Fruit fly (Drosophila melanogaster) whole organism, embryonic: Measurements from ENCODE around the gene CG44006.

Experiments
- Ada2b ChIP-seq: fragments of 200-800 bp; sonication (Bioruptor generic); IDR thresholded peaks from 2 replicates; pipeline ENCODE4 v1.3.6; 2022; ENCODE audit warnings: missing biosample characterization, missing genetic modification characterization
- B-H1 ChIP-seq: fragments of 200-800 bp; sonication (Bioruptor generic); IDR thresholded peaks from 3 replicates; pipeline ENCODE4 v1.3.6; 2022; ENCODE audit warnings: missing biosample characterization, missing genetic modification characterization
- CG1024 ChIP-seq: fragments of 200-800 bp; sonication (Bioruptor generic); IDR thresholded peaks from 2 replicates; pipeline ENCODE4 v1.3.6; 2022; ENCODE audit warnings: missing biosample characterization, missing genetic modification characterization
- CG10321 ChIP-seq: fragments of 200-800 bp; sonication (Bioruptor generic); IDR thresholded peaks from 2 replicates; pipeline ENCODE4 v1.3.6; 2022; ENCODE audit warnings: missing biosample characterization, missing genetic modification characterization
- CG10431 ChIP-seq: fragments of 200-800 bp; sonication (Bioruptor generic); optimal IDR thresholded peaks from 3 replicates; lab custom pipeline; 2018; ENCODE audit warnings: missing biosample characterization, mild to moderate bottlenecking, missing genetic modification characterization
- CG11085 ChIP-seq: fragments of 200-800 bp; sonication (Bioruptor generic); IDR thresholded peaks from 2 replicates; pipeline ENCODE4 v1.3.6; 2022; ENCODE audit warnings: missing biosample characterization, missing genetic modification characterization
- CG12104 ChIP-seq: fragments of 200-800 bp; sonication (Bioruptor generic); optimal IDR thresholded peaks from 3 replicates; lab custom pipeline; 2016; ENCODE audit warnings: missing biosample characterization, missing genetic modification characterization
- CG15601 ChIP-seq: fragments of 200-800 bp; sonication (Bioruptor generic); optimal IDR thresholded peaks from 3 replicates; lab custom pipeline; 2019; ENCODE audit warnings: missing biosample characterization, mild to moderate bottlenecking, missing genetic modification characterization, moderate library complexity
- CG1602 ChIP-seq: fragments of 200-800 bp; sonication (Bioruptor generic); optimal IDR thresholded peaks from 3 replicates; lab custom pipeline; 2016; ENCODE audit warnings: missing biosample characterization, missing genetic modification characterization
- CG17361 ChIP-seq: fragments of 200-800 bp; sonication (Bioruptor generic); IDR thresholded peaks from 3 replicates; pipeline ENCODE4 v1.3.6; 2022; ENCODE audit warnings: missing biosample characterization, missing genetic modification characterization
- CG2116 ChIP-seq: fragments of 200-800 bp; sonication (Bioruptor generic); optimal IDR thresholded peaks from 3 replicates; lab custom pipeline; 2018; ENCODE audit warnings: missing biosample characterization, mild to moderate bottlenecking, missing genetic modification characterization
- CG2120 ChIP-seq: fragments of 200-800 bp; sonication (Bioruptor generic); optimal IDR thresholded peaks from 3 replicates; lab custom pipeline; 2016; ENCODE audit warnings: missing biosample characterization, missing genetic modification characterization
- CG2199 ChIP-seq: fragments of 200-800 bp; sonication (Bioruptor generic); IDR thresholded peaks from 3 replicates; pipeline ENCODE4 v1.3.6; 2022; ENCODE audit warnings: missing biosample characterization, missing genetic modification characterization
- CG2889 ChIP-seq: fragments of 200-800 bp; sonication (Bioruptor generic); IDR thresholded peaks from 3 replicates; pipeline ENCODE4 v1.3.6; 2022; ENCODE audit warnings: missing biosample characterization, missing genetic modification characterization
- CG34422 ChIP-seq: fragments of 200-800 bp; sonication (Bioruptor generic); IDR thresholded peaks from 3 replicates; pipeline ENCODE4 v1.3.6; 2022; ENCODE audit warnings: missing biosample characterization, missing genetic modification characterization
- CG4282 ChIP-seq: fragments of 200-800 bp; sonication (Bioruptor generic); optimal IDR thresholded peaks from 2 replicates; lab custom pipeline; 2016; ENCODE audit warnings: missing biosample characterization, missing genetic modification characterization
- CG6175 ChIP-seq: fragments of 200-800 bp; sonication (Bioruptor generic); IDR thresholded peaks from 3 replicates; pipeline ENCODE4 v1.3.6; 2022; ENCODE audit warnings: missing biosample characterization, missing genetic modification characterization
- CG6854 ChIP-seq: fragments of 200-800 bp; sonication (Bioruptor generic); optimal IDR thresholded peaks from 3 replicates; lab custom pipeline; 2017; ENCODE audit warnings: missing biosample characterization, mild to moderate bottlenecking, missing genetic modification characterization
- CG7556 ChIP-seq: fragments of 200-800 bp; sonication (Bioruptor generic); optimal IDR thresholded peaks from 2 replicates; lab custom pipeline; 2017; ENCODE audit warnings: missing biosample characterization, mild to moderate bottlenecking, missing genetic modification characterization
- CG9609 ChIP-seq: fragments of 200-800 bp; sonication (Bioruptor generic); optimal IDR thresholded peaks from 3 replicates; lab custom pipeline; 2016; ENCODE audit warnings: missing biosample characterization, missing genetic modification characterization
- Dbx ChIP-seq: fragments of 200-800 bp; sonication (Bioruptor generic); IDR thresholded peaks from 3 replicates; pipeline ENCODE4 v1.3.6; 2022; ENCODE audit warnings: missing biosample characterization, missing genetic modification characterization
- Dip3 ChIP-seq: fragments of 200-800 bp; sonication (Bioruptor generic); optimal IDR thresholded peaks from 3 replicates; lab custom pipeline; 2016; ENCODE audit warnings: missing biosample characterization, missing genetic modification characterization
- Dp ChIP-seq: fragments of 200-800 bp; sonication (Bioruptor generic); optimal IDR thresholded peaks from 2 replicates; lab custom pipeline; 2018; ENCODE audit warnings: missing biosample characterization, mild to moderate bottlenecking, missing genetic modification characterization, moderate library complexity
- Ets65A ChIP-seq: fragments of 200-800 bp; sonication (Bioruptor generic); peaks from one replicate; lab custom pipeline; 2016; ENCODE audit warnings: missing biosample characterization, missing genetic modification characterization
- HHEX ChIP-seq: fragments of 200-800 bp; sonication (Bioruptor generic); optimal IDR thresholded peaks from 3 replicates; lab custom pipeline; 2017; ENCODE audit warnings: missing biosample characterization, mild to moderate bottlenecking, missing genetic modification characterization, missing genetic modification reagents
- Hey ChIP-seq: fragments of 200-800 bp; sonication (Bioruptor generic); optimal IDR thresholded peaks from 3 replicates; lab custom pipeline; 2018; ENCODE audit warnings: missing biosample characterization, mild to moderate bottlenecking, missing genetic modification characterization
- HmgD ChIP-seq: fragments of 200-800 bp; sonication (Bioruptor generic); optimal IDR thresholded peaks from 3 replicates; lab custom pipeline; 2016; ENCODE audit warnings: missing biosample characterization, missing genetic modification characterization
- Hr39 ChIP-seq: fragments of >200 bp; optimal IDR thresholded peaks from 2 replicates; lab custom pipeline; 2017
- Hr51 ChIP-seq, 2 experiments: fragments of 200-800 bp; sonication (Bioruptor generic); optimal IDR thresholded peaks; 2 replicates in 1 of 2; 3 replicates in 1 of 2; lab custom pipeline; 2016 to 2018; ENCODE audit warnings: missing biosample characterization in 2 of 2, missing genetic modification characterization in 2 of 2, mild to moderate bottlenecking in 1 of 2, moderate library complexity in 1 of 2
- Kr ChIP-seq: fragments of 200-800 bp; sonication (Bioruptor generic); optimal IDR thresholded peaks from 2 replicates; lab custom pipeline; 2017; ENCODE audit warnings: missing biosample characterization, mild to moderate bottlenecking, missing genetic modification characterization
- NK7.1 ChIP-seq: fragments of 200-800 bp; sonication (Bioruptor generic); optimal IDR thresholded peaks from 3 replicates; lab custom pipeline; 2016; ENCODE audit warnings: missing biosample characterization, missing genetic modification characterization
- Nf-YA ChIP-seq: fragments of 200-800 bp; sonication (Bioruptor generic); IDR thresholded peaks from 2 replicates; pipeline ENCODE4 v1.3.6; 2022; ENCODE audit warnings: missing biosample characterization, missing genetic modification characterization
- Nf-YB ChIP-seq: fragments of 200-800 bp; sonication (Bioruptor generic); optimal IDR thresholded peaks from 3 replicates; lab custom pipeline; 2019; ENCODE audit warnings: missing biosample characterization, mild to moderate bottlenecking, missing genetic modification characterization, moderate library complexity
- Rx ChIP-seq: fragments of 200-800 bp; sonication (Bioruptor generic); IDR thresholded peaks from 2 replicates; pipeline ENCODE4 v1.3.6; 2022; ENCODE audit warnings: missing biosample characterization, missing genetic modification characterization
- Six4 ChIP-seq: fragments of 200-800 bp; sonication (Bioruptor generic); optimal IDR thresholded peaks from 2 replicates; lab custom pipeline; 2016; ENCODE audit warnings: missing biosample characterization, missing genetic modification characterization
- ab ChIP-seq: fragments of 200-800 bp; sonication (Bioruptor generic); optimal IDR thresholded peaks from 2 replicates; lab custom pipeline; 2016; ENCODE audit warnings: missing biosample characterization, missing genetic modification characterization
- br ChIP-seq: fragments of >200 bp; optimal IDR thresholded peaks from 2 replicates; lab custom pipeline; 2017
- btn ChIP-seq: fragments of 200-800 bp; sonication (Bioruptor generic); optimal IDR thresholded peaks from 2 replicates; lab custom pipeline; 2016; ENCODE audit warnings: missing biosample characterization, missing genetic modification characterization
- croc ChIP-seq: fragments of 200-800 bp; sonication (Bioruptor generic); conservative IDR thresholded peaks from 3 replicates; pipeline ENCODE4 v1.3.6; 2022; ENCODE audit warnings: missing biosample characterization, missing genetic modification characterization
- dm ChIP-seq: fragments of 200-800 bp; sonication (Bioruptor generic); optimal IDR thresholded peaks from 3 replicates; lab custom pipeline; 2016; ENCODE audit warnings: missing biosample characterization, missing genetic modification characterization
- ems ChIP-seq: fragments of 200-800 bp; sonication (Bioruptor generic); optimal IDR thresholded peaks from 3 replicates; lab custom pipeline; 2016; ENCODE audit warnings: missing biosample characterization, missing genetic modification characterization
- exex ChIP-seq: fragments of 200-800 bp; sonication (Bioruptor generic); optimal IDR thresholded peaks from 4 replicates; lab custom pipeline; 2018; ENCODE audit warnings: missing biosample characterization, mild to moderate bottlenecking, missing genetic modification characterization, moderate library complexity
- fd102C ChIP-seq: fragments of 200-800 bp; sonication (Bioruptor generic); optimal IDR thresholded peaks from 2 replicates; lab custom pipeline; 2018; ENCODE audit warnings: missing biosample characterization, mild to moderate bottlenecking, missing genetic modification characterization, moderate library complexity
- fru ChIP-seq: fragments of >200 bp; optimal IDR thresholded peaks from 2 replicates; lab custom pipeline; 2017
- gro ChIP-seq: fragments of 200-800 bp; sonication (Bioruptor generic); optimal IDR thresholded peaks from 2 replicates; lab custom pipeline; 2016; ENCODE audit warnings: missing biosample characterization, missing genetic modification characterization
- lov ChIP-seq, 2 experiments: fragments of 200-800 bp in 1 of 2; fragments of >200 bp in 1 of 2; sonication (Bioruptor generic) in 1 of 2; IDR thresholded peaks in 1 of 2; optimal IDR thresholded peaks in 1 of 2; 2 replicates in 1 of 2; 3 replicates in 1 of 2; pipeline versions ENCODE4 v1.3.6 to Lab custom; 2017 to 2022; ENCODE audit warnings: missing biosample characterization in 1 of 2, missing genetic modification characterization in 1 of 2
- org-1 ChIP-seq: fragments of 200-800 bp; sonication (Bioruptor generic); optimal IDR thresholded peaks from 2 replicates; lab custom pipeline; 2017; ENCODE audit warnings: missing biosample characterization, missing genetic modification characterization
- pan ChIP-seq, 4 experiments: fragments of >200 bp in 3 of 4; fragments of 200-800 bp in 1 of 4; sonication (Bioruptor generic) in 1 of 4; optimal IDR thresholded peaks in 3 of 4; IDR thresholded peaks in 1 of 4; 2 replicates each; pipeline versions ENCODE4 v1.3.6 to Lab custom; 2017 to 2022; ENCODE audit warnings: missing biosample characterization in 2 of 4, missing genetic modification characterization in 2 of 4, mixed read lengths in 1 of 4
- run ChIP-seq: fragments of 200-800 bp; sonication (Bioruptor generic); optimal IDR thresholded peaks from 3 replicates; lab custom pipeline; 2018; ENCODE audit warnings: missing biosample characterization, mild to moderate bottlenecking, missing genetic modification characterization
- shn ChIP-seq: fragments of 200-800 bp; sonication (Bioruptor generic); optimal IDR thresholded peaks from 3 replicates; lab custom pipeline; 2016; ENCODE audit warnings: missing biosample characterization, missing genetic modification characterization
- vnd ChIP-seq: fragments of 200-800 bp; sonication (Bioruptor generic); IDR thresholded peaks from 3 replicates; pipeline ENCODE4 v1.3.6; 2022; ENCODE audit warnings: missing biosample characterization, missing genetic modification characterization; ENCODE audit not compliant: partially characterized antibody
- vvl ChIP-seq: fragments of 200-800 bp; sonication (Bioruptor generic); IDR thresholded peaks from 2 replicates; pipeline ENCODE4 v1.3.6; 2022; ENCODE audit warnings: missing biosample characterization, missing genetic modification characterization
- zen ChIP-seq: fragments of 200-800 bp; sonication (Bioruptor generic); optimal IDR thresholded peaks from 3 replicates; lab custom pipeline; 2018; ENCODE audit warnings: missing biosample characterization, mild to moderate bottlenecking, missing genetic modification characterization, moderate library complexity

The CG44006 gene

DNA sequence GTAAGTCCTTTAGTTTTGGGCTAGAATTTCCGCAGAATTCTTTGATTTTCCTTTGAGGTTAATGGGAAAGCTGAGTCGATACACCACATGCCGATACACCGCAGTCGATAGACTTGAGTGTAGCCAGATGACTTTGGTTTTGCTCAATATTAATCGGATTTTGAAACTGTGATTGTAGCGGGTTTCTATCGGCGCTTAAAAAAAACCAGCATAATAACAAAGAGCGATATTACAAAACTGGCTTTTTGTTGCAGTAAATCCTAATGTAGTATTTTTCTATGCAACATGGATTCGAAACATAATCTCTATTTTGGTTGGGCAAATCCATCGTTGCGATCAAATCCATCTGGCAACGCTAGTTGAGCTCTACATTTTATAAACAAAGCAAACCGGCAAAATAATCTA lies 39.5 kb upstream of the CG44006 start, which contains the start of the genes Polr3D and mus304 (continued):
- TF ChIP-seq CG34422 (GFP tag; lab: Robert Waterston, UW) (no peak), CG4282 (GFP tag; lab: Kevin White, UChicago) (no peak), zen (peak; percentile 48), org-1 (GFP tag; lab: Kevin White, UChicago) (no peak), CG11085 (GFP tag; lab: Robert Waterston, UW) (no peak), NK7.1 (GFP tag; lab: Kevin White, UChicago) (no peak), btn (no peak), br (lab: Kevin White, UChicago) (no peak), lov (optimal IDR thresholded peaks at IDR 0.05; lab: Kevin White, UChicago) (no peak), lov (GFP tag; IDR thresholded peaks at IDR 0.05; lab: Robert Waterston, UW) (no peak), CG2116 (GFP tag; lab: Kevin White, UChicago) (peak; percentile 85), ab (GFP tag; lab: Kevin White, UChicago) (no peak), CG6854 (GFP tag; lab: Kevin White, UChicago) (no peak), HHEX (GFP tag; lab: Kevin White, UChicago) (no peak), CG9609 (no peak), exex (no peak), CG7556 (GFP tag; lab: Kevin White, UChicago) (peak; percentile 5), CG15601 (tag; lab: Kevin White, UChicago) (no peak), CG1024 (GFP tag; lab: Robert Waterston, UW) (no peak), Six4 (no peak), vvl (GFP tag; lab: Robert Waterston, UW) (no peak), fd102C (no peak), Nf-YA (no peak), Dip3 (GFP tag; lab: Kevin White, UChicago) (no peak), CG2889 (GFP tag; lab: Robert Waterston, UW) (no peak), shn (GFP tag; lab: Kevin White, UChicago) (no peak), CG17361 (GFP tag; lab: Robert Waterston, UW) (peak; percentile 40; the same call in 2 of the 3 replicates), Nf-YB (GFP tag; lab: Kevin White, UChicago) (peak; percentile 1), CG2120 (peak; percentile 34), vnd (GFP tag; lab: Robert Waterston, UW) (0 out of 3 replicates have a peak, but pooled peaks have one; percentile 45), fru (lab: Kevin White, UChicago) (no peak), Kr (GFP tag; lab: Kevin White, UChicago) (no peak), pan (optimal IDR thresholded peaks at IDR 0.05; lab: Kevin White, UChicago) (no peak), pan (GFP tag; optimal IDR thresholded peaks at IDR 0.05 in 1 of 2, IDR thresholded peaks at IDR 0.05 in 1 of 2) (no peak), croc (GFP tag; lab: Robert Waterston, UW) (no peak), CG2199 (GFP tag; lab: Robert Waterston, UW) (no peak), Hr39 (no peak), gro (GFP tag; lab: Kevin White, UChicago) (peak; percentile 64), Rx (no peak), dm (GFP tag; lab: Kevin White, UChicago) (peak; percentile 62), CG6175 (GFP tag; lab: Robert Waterston, UW) (no peak), CG10431 (no peak), ems (GFP tag; lab: Kevin White, UChicago) (no peak), Hr51 (GFP tag; optimal IDR thresholded peaks at IDR 0.05; lab: Kevin White, UChicago) (peak in 1 of 2 experiments; percentile 3), CG1602 (GFP tag; lab: Kevin White, UChicago) (no peak), HmgD (GFP tag; lab: Kevin White, UChicago) (no peak), CG12104 (GFP tag; lab: Kevin White, UChicago) (no peak), Dp (GFP tag; lab: Kevin White, UChicago) (peak; percentile 85), Hey (tag; lab: Kevin White, UChicago) (no peak), Ada2b (no peak), CG10321 (GFP tag; lab: Robert Waterston, UW) (no peak), B-H1 (no peak), Ets65A (peak; percentile 90), Dbx (GFP tag; lab: Robert Waterston, UW) (no peak), run (tag; lab: Kevin White, UChicago) (no peak)
